Fruit fly (Drosophila melanogaster): ENCODE measurements around the gene Dyrk3.

DNA sequence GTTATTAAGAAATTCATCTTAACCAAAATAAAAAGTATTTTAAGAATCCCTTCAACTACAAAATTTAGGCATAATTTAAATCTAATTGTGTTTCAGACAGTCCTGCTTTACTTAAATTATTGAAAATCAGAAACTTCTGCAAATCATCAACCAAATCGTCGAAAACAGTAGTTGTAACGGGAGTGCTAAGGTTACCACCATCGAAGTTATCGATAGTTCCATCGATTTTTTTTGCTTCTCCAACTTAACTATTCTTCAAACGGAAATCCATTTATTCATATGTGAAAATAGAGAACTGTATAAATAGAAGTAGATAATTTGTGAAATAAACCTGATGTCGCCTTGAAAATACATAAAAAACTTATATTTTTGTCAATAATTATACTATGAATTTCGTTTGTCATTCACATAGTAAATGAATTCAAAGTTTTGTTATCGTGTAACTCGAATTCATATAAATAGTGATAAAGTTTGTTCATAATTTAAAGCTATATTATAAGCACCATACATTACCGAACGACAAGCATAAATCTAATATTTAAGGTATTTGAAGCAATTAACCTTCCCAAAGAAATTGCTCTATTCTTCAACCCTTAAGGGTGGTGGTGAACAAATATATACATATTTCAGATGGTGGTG, 1.3 kb upstream of the Dyrk3 start:
- TF ChIP-seq D1 (tag; optimal IDR thresholded peaks at IDR 0.05) (no peak), CG10348 (GFP tag; IDR thresholded peaks at IDR 0.05) (no peak), CG13204 (GFP tag; optimal IDR thresholded peaks at IDR 0.05) (no peak), CG34367 (tag; optimal IDR thresholded peaks at IDR 0.05) (no peak), CG17806 (tag; optimal IDR thresholded peaks at IDR 0.05) (no peak), Pif1A (GFP tag; optimal IDR thresholded peaks at IDR 0.05) (no peak), CG4496 (GFP tag; IDR thresholded peaks at IDR 0.05) (no peak), CG32121 (GFP tag; IDR thresholded peaks at IDR 0.05) (no peak), Snoo (tag; optimal IDR thresholded peaks at IDR 0.05) (no peak), CG8301 (tag; optimal IDR thresholded peaks at IDR 0.05) (no peak), CG14655 (GFP tag; optimal IDR thresholded peaks at IDR 0.05) (no peak), CG9948 (tag; optimal IDR thresholded peaks at IDR 0.05) (no peak)
